Fruit fly (Drosophila melanogaster) whole organism, embryonic: ENCODE data around the gene CG32052.

Experiments used
- Atf6 ChIP-seq: fragments of 200-800 bp; sonication (Bioruptor generic); IDR thresholded peaks from 2 replicates; pipeline ENCODE4 v1.3.6; 2022; ENCODE audit warnings: missing biosample characterization, missing genetic modification characterization
- CG10267 ChIP-seq: fragments of 200-800 bp; sonication (Bioruptor generic); optimal IDR thresholded peaks from 2 replicates; lab custom pipeline; 2018; ENCODE audit warnings: missing biosample characterization, mild to moderate bottlenecking, missing genetic modification characterization, moderate library complexity
- CG10543 ChIP-seq: fragments of 200-800 bp; sonication (Bioruptor generic); optimal IDR thresholded peaks from 3 replicates; lab custom pipeline; 2017; ENCODE audit warnings: missing biosample characterization, mild to moderate bottlenecking, missing genetic modification characterization, moderate library complexity
- CG10959 ChIP-seq: fragments of 200-800 bp; sonication (Bioruptor generic); IDR thresholded peaks from 2 replicates; pipeline ENCODE4 v1.3.6; 2022; ENCODE audit warnings: missing biosample characterization, missing genetic modification characterization
- CG11695 ChIP-seq: fragments of 200-800 bp; sonication (Bioruptor generic); IDR thresholded peaks from 3 replicates; pipeline ENCODE4 v1.3.6; 2022; ENCODE audit warnings: missing biosample characterization, missing genetic modification characterization
- CG12659 ChIP-seq: fragments of 200-800 bp; sonication (Bioruptor generic); optimal IDR thresholded peaks from 3 replicates; lab custom pipeline; 2017; ENCODE audit warnings: mild to moderate bottlenecking, missing biosample characterization, missing genetic modification reagents, missing genetic modification characterization
- CG14014 ChIP-seq: fragments of 200-800 bp; sonication (Bioruptor generic); IDR thresholded peaks from 2 replicates; pipeline ENCODE4 v1.3.6; 2022; ENCODE audit warnings: missing biosample characterization, missing genetic modification characterization
- CG15073 ChIP-seq: fragments of 200-800 bp; sonication (Bioruptor generic); optimal IDR thresholded peaks from 2 replicates; lab custom pipeline; 2016; ENCODE audit warnings: missing biosample characterization, missing genetic modification characterization
- CG16863 ChIP-seq: fragments of 200-800 bp; sonication (Bioruptor generic); optimal IDR thresholded peaks from 3 replicates; lab custom pipeline; 2016; ENCODE audit warnings: missing biosample characterization, missing genetic modification characterization
- CG17186 ChIP-seq: fragments of 200-800 bp; sonication (Bioruptor generic); optimal IDR thresholded peaks from 3 replicates; lab custom pipeline; 2017; ENCODE audit warnings: missing biosample characterization, missing genetic modification reagents, missing genetic modification characterization
- CG17361 ChIP-seq: fragments of 200-800 bp; sonication (Bioruptor generic); IDR thresholded peaks from 3 replicates; pipeline ENCODE4 v1.3.6; 2022; ENCODE audit warnings: missing biosample characterization, missing genetic modification characterization
- CG17385 ChIP-seq: fragments of 200-800 bp; sonication (Bioruptor generic); optimal IDR thresholded peaks from 3 replicates; lab custom pipeline; 2018; ENCODE audit warnings: missing biosample characterization, mild to moderate bottlenecking, missing genetic modification characterization
- CG31365 ChIP-seq: fragments of 200-800 bp; sonication (Bioruptor generic); optimal IDR thresholded peaks from 2 replicates; lab custom pipeline; 2018; ENCODE audit warnings: missing biosample characterization, mild to moderate bottlenecking, missing genetic modification characterization
- CG4820 ChIP-seq: fragments of 200-800 bp; sonication (Bioruptor generic); optimal IDR thresholded peaks from 3 replicates; lab custom pipeline; 2016; ENCODE audit warnings: missing biosample characterization, missing genetic modification characterization
- CG6689 ChIP-seq: fragments of 200-800 bp; sonication (Bioruptor generic); IDR thresholded peaks from 2 replicates; pipeline ENCODE4 v1.3.6; 2022; ENCODE audit warnings: missing biosample characterization, missing genetic modification characterization
- CG7271 ChIP-seq: fragments of 200-800 bp; sonication (Bioruptor generic); optimal IDR thresholded peaks from 2 replicates; lab custom pipeline; 2018; ENCODE audit warnings: missing biosample characterization, mild to moderate bottlenecking, missing genetic modification characterization, moderate library complexity
- CG8290 ChIP-seq, 3 experiments: fragments of 200-800 bp; sonication (Bioruptor generic); optimal IDR thresholded peaks; 2 replicates each; lab custom pipeline; 2016 to 2019; ENCODE audit warnings: missing biosample characterization in 3 of 3, missing genetic modification characterization in 3 of 3, mild to moderate bottlenecking in 2 of 3, moderate library complexity in 1 of 3
- Doc3 ChIP-seq: fragments of 200-800 bp; sonication (Bioruptor generic); IDR thresholded peaks from 3 replicates; pipeline ENCODE4 v1.3.6; 2022; ENCODE audit warnings: missing biosample characterization, missing genetic modification characterization; ENCODE audit not compliant: partially characterized antibody
- Drgx ChIP-seq: fragments of 200-800 bp; sonication (Bioruptor generic); IDR thresholded peaks from 2 replicates; pipeline ENCODE4 v1.3.6; 2022; ENCODE audit warnings: missing biosample characterization, missing genetic modification characterization
- E2f2 ChIP-seq: fragments of 200-800 bp; sonication (Bioruptor generic); IDR thresholded peaks from 2 replicates; pipeline ENCODE4 v1.3.6; 2022; ENCODE audit warnings: missing biosample characterization, missing genetic modification characterization
- Ets65A ChIP-seq: fragments of 200-800 bp; sonication (Bioruptor generic); peaks from one replicate; lab custom pipeline; 2016; ENCODE audit warnings: missing biosample characterization, missing genetic modification characterization
- Ets97D ChIP-seq: fragments of 200-800 bp; sonication (Bioruptor generic); optimal IDR thresholded peaks from 3 replicates; lab custom pipeline; 2016; ENCODE audit warnings: missing biosample characterization, missing genetic modification characterization
- Hmr ChIP-seq: fragments of 200-800 bp; sonication (Bioruptor generic); optimal IDR thresholded peaks from 3 replicates; lab custom pipeline; 2017; ENCODE audit warnings: mild to moderate bottlenecking, missing biosample characterization, missing genetic modification reagents, missing genetic modification characterization
- Med ChIP-seq: fragments of 200-800 bp; sonication (Bioruptor generic); peaks from one replicate; lab custom pipeline; 2016; ENCODE audit warnings: missing biosample characterization, missing genetic modification characterization, mild to moderate bottlenecking, inconsistent platforms, moderate library complexity
- Pdp1 ChIP-seq, 2 experiments: fragments of 200-800 bp; sonication (Bioruptor generic); optimal IDR thresholded peaks; 3 replicates each; lab custom pipeline; 2016; ENCODE audit warnings: missing biosample characterization in 2 of 2, missing genetic modification characterization in 2 of 2, mild to moderate bottlenecking in 1 of 2, moderate library complexity in 1 of 2
- Rfx ChIP-seq: fragments of 200-800 bp; sonication (Bioruptor generic); IDR thresholded peaks from 2 replicates; pipeline ENCODE4 v1.3.6; 2022; ENCODE audit warnings: missing biosample characterization, missing genetic modification characterization
- chinmo ChIP-seq: fragments of 200-800 bp; sonication (Bioruptor generic); IDR thresholded peaks from 4 replicates; pipeline ENCODE4 v1.3.6; 2022; ENCODE audit warnings: missing biosample characterization, missing genetic modification characterization; ENCODE audit not compliant: partially characterized antibody
- ci ChIP-seq: fragments of 200-800 bp; sonication (Bioruptor generic); IDR thresholded peaks from 3 replicates; pipeline ENCODE4 v1.3.6; 2022; ENCODE audit warnings: missing biosample characterization, missing genetic modification characterization
- crol ChIP-seq: fragments of 200-800 bp; sonication (Bioruptor generic); IDR thresholded peaks from 2 replicates; pipeline ENCODE4 v1.3.6; 2022; ENCODE audit warnings: missing biosample characterization, missing genetic modification characterization
- esg ChIP-seq: fragments of 200-800 bp; sonication (Bioruptor generic); conservative IDR thresholded peaks from 2 replicates; pipeline ENCODE4 v1.3.6; 2022; ENCODE audit warnings: missing biosample characterization, missing genetic modification characterization
- ewg ChIP-seq: fragments of 200-800 bp; sonication (Bioruptor generic); optimal IDR thresholded peaks from 3 replicates; lab custom pipeline; 2017; ENCODE audit warnings: mild to moderate bottlenecking, missing biosample characterization, missing genetic modification reagents, missing genetic modification characterization
- insv ChIP-seq, 2 experiments: fragments of 200-800 bp; sonication (Bioruptor generic); optimal IDR thresholded peaks; 3 replicates each; lab custom pipeline; 2016 to 2018; ENCODE audit warnings: missing biosample characterization in 2 of 2, missing genetic modification characterization in 2 of 2
- lov ChIP-seq, 2 experiments: fragments of 200-800 bp in 1 of 2; fragments of >200 bp in 1 of 2; sonication (Bioruptor generic) in 1 of 2; IDR thresholded peaks in 1 of 2; optimal IDR thresholded peaks in 1 of 2; 2 replicates in 1 of 2; 3 replicates in 1 of 2; pipeline versions ENCODE4 v1.3.6 to Lab custom; 2017 to 2022; ENCODE audit warnings: missing biosample characterization in 1 of 2, missing genetic modification characterization in 1 of 2
- mam ChIP-seq: fragments of 200-800 bp; sonication (Bioruptor generic); optimal IDR thresholded peaks from 3 replicates; lab custom pipeline; 2016; ENCODE audit warnings: missing biosample characterization, missing genetic modification characterization
- nau ChIP-seq: fragments of 200-800 bp; sonication (Bioruptor generic); optimal IDR thresholded peaks from 3 replicates; lab custom pipeline; 2017; ENCODE audit warnings: missing biosample characterization, mild to moderate bottlenecking, missing genetic modification characterization, missing genetic modification reagents
- p53 ChIP-seq: fragments of 200-800 bp; sonication (Bioruptor generic); optimal IDR thresholded peaks from 2 replicates; lab custom pipeline; 2016; ENCODE audit warnings: missing biosample characterization, missing genetic modification characterization
- phol ChIP-seq: fragments of 200-800 bp; sonication (Bioruptor generic); optimal IDR thresholded peaks from 3 replicates; lab custom pipeline; 2018; ENCODE audit warnings: missing biosample characterization, mild to moderate bottlenecking, missing genetic modification characterization, moderate library complexity
- schlank ChIP-seq: fragments of 200-800 bp; sonication (Bioruptor generic); optimal IDR thresholded peaks from 2 replicates; lab custom pipeline; 2018; ENCODE audit warnings: missing biosample characterization, mild to moderate bottlenecking, missing genetic modification characterization
- sd ChIP-seq: fragments of 200-800 bp; sonication (Bioruptor generic); optimal IDR thresholded peaks from 3 replicates; lab custom pipeline; 2018; ENCODE audit warnings: missing biosample characterization, mild to moderate bottlenecking, missing genetic modification characterization, moderate library complexity
- slbo ChIP-seq: fragments of 200-800 bp; sonication (Bioruptor generic); IDR thresholded peaks from 2 replicates; pipeline ENCODE4 v1.3.6; 2022; ENCODE audit warnings: missing biosample characterization, missing genetic modification characterization
- sr ChIP-seq: fragments of 200-800 bp; sonication (Bioruptor generic); IDR thresholded peaks from 3 replicates; pipeline ENCODE4 v1.3.6; 2022; ENCODE audit warnings: missing biosample characterization, missing genetic modification characterization
- stwl ChIP-seq: fragments of 200-800 bp; sonication (Bioruptor generic); optimal IDR thresholded peaks from 3 replicates; lab custom pipeline; 2018; ENCODE audit warnings: missing biosample characterization, mild to moderate bottlenecking, missing genetic modification characterization, moderate library complexity
- zen ChIP-seq: fragments of 200-800 bp; sonication (Bioruptor generic); optimal IDR thresholded peaks from 3 replicates; lab custom pipeline; 2018; ENCODE audit warnings: missing biosample characterization, mild to moderate bottlenecking, missing genetic modification characterization, moderate library complexity

Gene CG32052

DNA sequence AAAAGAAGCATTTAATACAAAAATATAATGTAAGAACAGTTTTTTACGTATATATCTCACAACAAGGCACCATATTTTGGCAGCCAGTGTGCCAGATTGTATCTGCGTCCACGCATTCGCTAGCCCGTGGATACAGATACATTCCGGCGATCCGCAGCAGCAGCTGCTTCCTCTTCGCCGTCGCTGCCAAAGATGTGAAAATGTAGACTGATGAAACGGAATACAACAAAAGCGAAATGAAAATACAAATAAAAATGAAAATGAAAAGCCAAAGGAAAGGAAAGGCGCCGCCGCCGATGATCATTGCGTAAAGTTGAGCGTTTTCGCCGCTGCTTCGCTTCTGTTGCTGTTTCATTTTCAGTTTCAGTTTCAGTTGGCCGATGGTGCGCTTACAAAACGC is 28.9 kb downstream of the CG32052 start:
- TF ChIP-seq CG17361 (GFP tag; lab: Robert Waterston, UW) (no peak), Pdp1 (GFP tag; optimal IDR thresholded peaks at IDR 0.05; lab: Kevin White, UChicago) (peak in 1 of 2 experiments; percentile 85), ci (GFP tag; lab: Robert Waterston, UW) (0 out of 3 replicates have a peak, but pooled peaks have one; percentile 23), CG12659 (no peak), CG17385 (GFP tag; lab: Kevin White, UChicago) (peak; percentile 16), CG15073 (peak; percentile 78), nau (peak; percentile 66), sr (GFP tag; lab: Robert Waterston, UW) (peak; percentile 7; the same call in 1 of the 3 replicates), E2f2 (GFP tag; lab: Robert Waterston, UW) (no peak), mam (GFP tag; lab: Kevin White, UChicago) (no peak), esg (GFP tag; lab: Robert Waterston, UW) (no peak), CG10543 (GFP tag; lab: Kevin White, UChicago) (peak; percentile 14), sd (tag; lab: Kevin White, UChicago) (peak; percentile 87), Med (GFP tag; lab: Kevin White, UChicago) (peak; percentile 7), CG14014 (GFP tag; lab: Robert Waterston, UW) (0 out of 2 replicates have a peak, but pooled peaks have one; percentile 11), Drgx (peak; percentile 19; the same call in 1 of the 2 replicates), chinmo (GFP tag; lab: Robert Waterston, UW) (0 out of 4 replicates have a peak, but pooled peaks have one; percentile 27)

DNA sequence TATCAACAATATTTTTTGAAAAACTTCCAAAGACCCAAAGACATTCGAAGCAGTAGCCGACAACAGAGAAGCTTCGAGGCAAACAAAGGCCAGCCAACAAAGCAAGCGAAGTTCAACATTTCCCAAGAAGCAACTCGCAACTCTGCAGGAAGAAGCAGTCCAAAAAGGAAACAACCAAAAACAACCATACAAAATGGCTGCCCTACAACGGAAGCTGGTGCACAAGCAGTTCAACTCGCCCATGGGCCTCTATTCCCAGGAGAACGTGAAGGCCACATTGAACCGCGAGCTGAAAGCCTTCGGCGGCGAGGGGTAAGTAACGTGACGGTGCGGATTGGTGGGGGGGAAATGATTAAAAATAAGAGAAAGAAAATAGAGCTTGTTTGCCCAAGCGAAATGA is 33.4 kb downstream of the CG32052 start:
- TF ChIP-seq CG11695 (GFP tag; lab: Robert Waterston, UW) (no peak), p53 (GFP tag; lab: Kevin White, UChicago) (no peak), Atf6 (GFP tag; lab: Robert Waterston, UW) (no peak), stwl (peak; percentile 10), Hmr (GFP tag; lab: Kevin White, UChicago) (no peak), CG6689 (no peak), crol (GFP tag; lab: Robert Waterston, UW) (0 out of 2 replicates have a peak, but pooled peaks have one; percentile 46), Med (GFP tag; lab: Kevin White, UChicago) (peak; percentile 77), Ets97D (GFP tag; lab: Kevin White, UChicago) (peak; percentile 75), schlank (tag; lab: Kevin White, UChicago) (no peak), Ets65A (GFP tag; lab: Kevin White, UChicago) (peak; percentile 36), CG17186 (GFP tag; lab: Kevin White, UChicago) (no peak), Rfx (0 out of 2 replicates have a peak, but pooled peaks have one; percentile 15), CG4820 (GFP tag; lab: Kevin White, UChicago) (no peak), Doc3 (no peak), slbo (GFP tag; lab: Robert Waterston, UW) (0 out of 2 replicates have a peak, but pooled peaks have one; percentile 16), CG7271 (tag; lab: Kevin White, UChicago) (peak; percentile 79), ewg (GFP tag; lab: Kevin White, UChicago) (no peak), CG16863 (GFP tag; lab: Kevin White, UChicago) (no peak), phol (tag; lab: Kevin White, UChicago) (peak; percentile 64), CG10959 (0 out of 2 replicates have a peak, but pooled peaks have one; percentile 30), CG31365 (tag; lab: Kevin White, UChicago) (peak; percentile 49), CG10267 (tag; lab: Kevin White, UChicago) (no peak), lov (optimal IDR thresholded peaks at IDR 0.05; lab: Kevin White, UChicago) (no peak), lov (GFP tag; IDR thresholded peaks at IDR 0.05; lab: Robert Waterston, UW) (no peak), zen (tag; lab: Kevin White, UChicago) (peak; percentile 38), CG8290 (GFP tag; optimal IDR thresholded peaks at IDR 0.05; lab: Kevin White, UChicago) (no peak), CG8290 (tag; optimal IDR thresholded peaks at IDR 0.05; lab: Kevin White, UChicago) (no peak), insv (GFP tag; optimal IDR thresholded peaks at IDR 0.05; lab: Kevin White, UChicago) (no peak)
